Fruit fly (Drosophila melanogaster) whole organism, wandering third instar larva: ENCODE results near the gene CG4440.
A peak's percentile ranks its signal among the peaks of the same experiment; 100 is the strongest.

Experiments
- Abd-B ChIP-seq: fragments of >200 bp; optimal IDR thresholded peaks from 2 replicates; lab custom pipeline; 2017; ENCODE audit warnings: missing biosample characterization, missing genetic modification characterization
- CG32264 ChIP-seq: fragments of 200-800 bp; sonication (Bioruptor generic); optimal IDR thresholded peaks from 2 replicates; lab custom pipeline; 2016; ENCODE audit warnings: missing biosample characterization, missing genetic modification characterization
- CG9705 ChIP-seq: fragments of 200-800 bp; sonication (Bioruptor generic); optimal IDR thresholded peaks from 2 replicates; lab custom pipeline; 2018; ENCODE audit warnings: missing biosample characterization, mild to moderate bottlenecking, missing genetic modification characterization
- Dfd ChIP-seq: fragments of >200 bp; optimal IDR thresholded peaks from 2 replicates; lab custom pipeline; 2017; ENCODE audit warnings: missing biosample characterization, missing genetic modification characterization
- Dif ChIP-seq: fragments of 200-275, 200-300 bp; sonication (Bioruptor generic); optimal IDR thresholded peaks from 2 replicates; lab custom pipeline; 2018; ENCODE audit warnings: missing biosample characterization, missing genetic modification characterization; ENCODE audit not compliant: partially characterized antibody
- HLH106 ChIP-seq: fragments of 200-800 bp; optimal IDR thresholded peaks from 3 replicates; lab custom pipeline; 2019; ENCODE audit warnings: missing biosample characterization, mild to moderate bottlenecking, missing genetic modification characterization, moderate library complexity
- Hnf4 ChIP-seq: fragments of 200-800 bp; sonication (Bioruptor generic); optimal IDR thresholded peaks from 2 replicates; lab custom pipeline; 2016; ENCODE audit warnings: missing biosample characterization, mild to moderate bottlenecking, missing genetic modification characterization
- Hr83 ChIP-seq: fragments of 200-300 bp; sonication (Bioruptor generic); optimal IDR thresholded peaks from 2 replicates; lab custom pipeline; 2016; ENCODE audit warnings: missing biosample characterization, mild to moderate bottlenecking, missing genetic modification characterization, moderate library complexity; ENCODE audit not compliant: poor library complexity, severe bottlenecking
- Jra ChIP-seq: sonication (Bioruptor generic); optimal IDR thresholded peaks from 2 replicates; lab custom pipeline; 2016; ENCODE audit warnings: missing biosample characterization, missing genetic modification characterization
- Myc ChIP-seq: fragments of >200 bp; optimal IDR thresholded peaks from 2 replicates; lab custom pipeline; 2017
- N ChIP-seq: fragments of >200 bp; optimal IDR thresholded peaks from 2 replicates; lab custom pipeline; 2018; ENCODE audit warnings: missing biosample characterization, missing external identifiers, missing genetic modification characterization
- OdsH ChIP-seq: fragments of 200-800 bp; sonication (Bioruptor generic); optimal IDR thresholded peaks from 2 replicates; lab custom pipeline; 2016; ENCODE audit warnings: missing biosample characterization, mild to moderate bottlenecking, missing genetic modification characterization
- Rel ChIP-seq, 2 experiments: fragments of 200-800 bp; sonication (Bioruptor generic) in 1 of 2; optimal IDR thresholded peaks; 2 replicates in 1 of 2; 3 replicates in 1 of 2; lab custom pipeline; 2016 to 2019; ENCODE audit warnings: mild to moderate bottlenecking in 2 of 2, missing biosample characterization in 2 of 2, missing genetic modification characterization in 2 of 2, moderate library complexity in 1 of 2
- Sp1 ChIP-seq: fragments of 200-800 bp; sonication (Bioruptor generic); optimal IDR thresholded peaks from 3 replicates; lab custom pipeline; 2019; ENCODE audit warnings: missing biosample characterization, mild to moderate bottlenecking, missing genetic modification characterization, moderate library complexity
- Vsx2 ChIP-seq: fragments of 200-300, 225-300 bp; sonication (Bioruptor generic); optimal IDR thresholded peaks from 2 replicates; lab custom pipeline; 2018; ENCODE audit warnings: missing biosample characterization, missing genetic modification characterization; ENCODE audit not compliant: partially characterized antibody
- br ChIP-seq: fragments of 200-800 bp; sonication (Bioruptor generic); optimal IDR thresholded peaks from 2 replicates; lab custom pipeline; 2016; ENCODE audit warnings: missing biosample characterization, missing genetic modification characterization
- brk ChIP-seq: fragments of 200-800 bp; sonication (Bioruptor generic); optimal IDR thresholded peaks from 2 replicates; lab custom pipeline; 2016; ENCODE audit warnings: missing biosample characterization, mild to moderate bottlenecking, missing genetic modification characterization
- dl ChIP-seq, 2 experiments: fragments of 175-275, 200-275 bp in 1 of 2; fragments of 200-275 bp in 1 of 2; sonication (Bioruptor generic); optimal IDR thresholded peaks; lab custom pipeline; 2018; ENCODE audit warnings: mild to moderate bottlenecking in 2 of 2, missing biosample characterization in 2 of 2, missing genetic modification characterization in 2 of 2, moderate library complexity in 2 of 2; ENCODE audit not compliant: partially characterized antibody in 2 of 2, insufficient read depth in 1 of 2
- dmrt93B ChIP-seq: fragments of 200-800 bp; sonication (Bioruptor generic); optimal IDR thresholded peaks from 2 replicates; lab custom pipeline; 2018; ENCODE audit warnings: missing biosample characterization, mild to moderate bottlenecking, missing genetic modification characterization
- dsf ChIP-seq: sonication (Bioruptor generic); optimal IDR thresholded peaks from 2 replicates; lab custom pipeline; 2016; ENCODE audit warnings: missing biosample characterization, missing genetic modification characterization, borderline replicate concordance
- ey ChIP-seq: fragments of 200-800 bp; sonication (Bioruptor generic); optimal IDR thresholded peaks from 2 replicates; lab custom pipeline; 2016; ENCODE audit warnings: missing biosample characterization, missing genetic modification characterization
- foxo ChIP-seq, 2 experiments: fragments of 200-800 bp; sonication (Bioruptor generic); optimal IDR thresholded peaks; 2 replicates in 1 of 2; 3 replicates in 1 of 2; lab custom pipeline; 2016 to 2017; ENCODE audit warnings: missing biosample characterization in 2 of 2, missing genetic modification characterization in 2 of 2
- lola ChIP-seq: fragments of >200 bp; optimal IDR thresholded peaks from 2 replicates; lab custom pipeline; 2017; ENCODE audit warnings: missing biosample characterization, missing genetic modification characterization
- psq ChIP-seq: fragments of 200-800 bp; sonication (Bioruptor generic); optimal IDR thresholded peaks from 3 replicates; lab custom pipeline; 2017; ENCODE audit warnings: missing biosample characterization, mild to moderate bottlenecking, missing genetic modification characterization, moderate library complexity
- rgr ChIP-seq: fragments of 200-800 bp; sonication (Bioruptor generic); optimal IDR thresholded peaks from 3 replicates; lab custom pipeline; 2016; ENCODE audit warnings: missing biosample characterization, mild to moderate bottlenecking, missing genetic modification characterization
- sage ChIP-seq: fragments of 200-800 bp; sonication (Bioruptor generic); optimal IDR thresholded peaks from 2 replicates; lab custom pipeline; 2016; ENCODE audit warnings: missing biosample characterization, mild to moderate bottlenecking, missing genetic modification characterization
- sv ChIP-seq: fragments of 200-800 bp; sonication (Bioruptor generic); optimal IDR thresholded peaks from 3 replicates; lab custom pipeline; 2016; ENCODE audit warnings: missing biosample characterization, missing genetic modification characterization
- tai ChIP-seq: sonication (Bioruptor generic); optimal IDR thresholded peaks from 2 replicates; lab custom pipeline; 2016; ENCODE audit warnings: missing biosample characterization, missing genetic modification characterization
- usp ChIP-seq: fragments of >200 bp; optimal IDR thresholded peaks from 2 replicates; lab custom pipeline; 2017; ENCODE audit warnings: missing biosample characterization, missing genetic modification characterization
- woc ChIP-seq: sonication (Bioruptor generic); optimal IDR thresholded peaks from 2 replicates; lab custom pipeline; 2016; ENCODE audit warnings: missing biosample characterization, mild to moderate bottlenecking, missing genetic modification characterization

The CG4440 gene

dm6 chr2L:16288393-16288731 is 41.4 kb upstream of the CG4440 start:
- TF ChIP-seq HLH106 (tag; lab: Kevin White, UChicago) (no peak), woc (GFP tag; lab: Kevin White, UChicago) (no peak), Hnf4 (GFP tag; lab: Kevin White, UChicago) (no peak), sv (GFP tag; lab: Kevin White, UChicago) (no peak), Abd-B (GFP tag; lab: Kevin White, UChicago) (no peak), Sp1 (GFP tag; lab: Kevin White, UChicago) (no peak), usp (GFP tag; lab: Kevin White, UChicago) (no peak), psq (GFP tag; lab: Kevin White, UChicago) (no peak)
- TF ChIP-seq, all 38 proteins: peak for 0

dm6 chr2L:16290984-16291383 is 38.7 kb upstream of the CG4440 start, which contains the start of gene CG17329:
CG17329 (plus strand) TSS chr2L:16291284.
- TF ChIP-seq ey (no peak), brk (GFP tag; lab: Kevin White, UChicago) (no peak), CG32264 (GFP tag; lab: Kevin White, UChicago) (no peak), Abd-B (GFP tag; lab: Kevin White, UChicago) (no peak), dl (GFP tag; optimal IDR thresholded peaks at IDR 0.05; lab: Kevin White, UChicago; ENCODE audit: insufficient read depth in 1 of 2, partially characterized antibody in 2 of 2) (no peak), usp (GFP tag; lab: Kevin White, UChicago) (no peak)

dm6 chr2L:16292975-16293501 is 36.7 kb upstream of the CG4440 start, which contains the start of gene CG13258:
CG13258 (minus strand) TSS chr2L:16293025.
- TF ChIP-seq Vsx2 (GFP tag; lab: Kevin White, UChicago): no peak
- TF ChIP-seq Dfd (GFP tag; lab: Kevin White, UChicago): no peak
- no peak for TF ChIP-seq sage (GFP tag; lab: Kevin White, UChicago)
- TF ChIP-seq br: no peak

dm6 chr2L:16293703-16294233 is 36.0 kb upstream of the CG4440 start, which contains the start of gene Cyp303a1:
Cyp303a1 (plus strand) TSS chr2L:16294183.
- TF ChIP-seq Hr83 (GFP tag; lab: Kevin White, UChicago) (no peak), dmrt93B (no peak), lola (GFP tag; lab: Kevin White, UChicago) (no peak), Dfd (GFP tag; lab: Kevin White, UChicago) (no peak), psq (GFP tag; lab: Kevin White, UChicago) (no peak), foxo (GFP tag; optimal IDR thresholded peaks at IDR 0.05; lab: Kevin White, UChicago) (no peak), Sp1 (GFP tag; lab: Kevin White, UChicago) (no peak)

- TF ChIP-seq dsf (peak; percentile 31), Jra (GFP tag; lab: Kevin White, UChicago) (peak; percentile 20), ey (peak; percentile 66), CG32264 (GFP tag; lab: Kevin White, UChicago) (no peak), Hnf4 (GFP tag; lab: Kevin White, UChicago) (peak; percentile 67), Rel (GFP tag; optimal IDR thresholded peaks at IDR 0.05; lab: Kevin White, UChicago) (no peak), Rel (tag; optimal IDR thresholded peaks at IDR 0.05; lab: Kevin White, UChicago) (peak; percentile 19), foxo (GFP tag; optimal IDR thresholded peaks at IDR 0.05; lab: Kevin White, UChicago) (peak in 1 of 2 experiments; percentile 81), rgr (GFP tag; lab: Kevin White, UChicago) (peak; percentile 74), Sp1 (GFP tag; lab: Kevin White, UChicago) (peak; percentile 74), woc (GFP tag; lab: Kevin White, UChicago) (peak; percentile 83), HLH106 (tag; lab: Kevin White, UChicago) (peak; percentile 81), tai (GFP tag; lab: Kevin White, UChicago) (no peak), N (GFP tag; lab: Kevin White, UChicago) (no peak), sv (GFP tag; lab: Kevin White, UChicago) (peak; percentile 66), psq (GFP tag; lab: Kevin White, UChicago) (peak; percentile 59), OdsH (GFP tag; lab: Kevin White, UChicago) (peak; percentile 66), Myc (lab: Kevin White, UChicago) (no peak), CG9705 (peak; percentile 69), Dif (peak; percentile 6)
- TF ChIP-seq, all 38 proteins: peak for 15
Observed at dm6 chr2L:16299466-16300311, 30.0 kb upstream of the CG4440 start, which contains the start of the genes heix and CG17328. heix (minus strand) TSS chr2L:16299858. CG17328 (plus strand) TSS chr2L:16299943.
